Worm (Caenorhabditis elegans) whole organism, midembryonic: Measurements from ENCODE around the gene str-256.

Source experiments
- T22C8.4 ChIP-seq: fragments of 200-800 bp; sonication (Bioruptor generic); IDR thresholded peaks from 2 replicates; pipeline ENCODE4 v1.3.6; 2022; ENCODE audit warnings: missing genetic modification characterization, missing compliant biosample characterization
- cog-1 ChIP-seq: sonication (generic microtip); optimal IDR thresholded peaks from 2 replicates; lab custom pipeline; 2016; ENCODE audit warnings: missing genetic modification characterization, missing compliant biosample characterization
- flt-1 ChIP-seq: fragments of 200-800 bp; sonication (Bioruptor generic); IDR thresholded peaks from 2 replicates; pipeline ENCODE4 v1.3.6; 2022; ENCODE audit warnings: missing genetic modification characterization, missing compliant biosample characterization
- klf-2 ChIP-seq: fragments of 200-800 bp; sonication (Bioruptor generic); conservative IDR thresholded peaks from 2 replicates; pipeline ENCODE4 v1.3.6; 2022; ENCODE audit warnings: missing genetic modification reagents, missing genetic modification characterization, missing compliant biosample characterization
- med-1 ChIP-seq: sonication (generic microtip); optimal IDR thresholded peaks from 2 replicates; lab custom pipeline; 2017; ENCODE audit warnings: missing genetic modification characterization, mild to moderate bottlenecking, missing compliant biosample characterization, antibody characterized with exemption, missing genetic modification reagents; ENCODE audit not compliant: insufficient read depth
- ref-1 ChIP-seq: fragments of 200-800 bp; sonication (Bioruptor generic); conservative IDR thresholded peaks from 2 replicates; pipeline ENCODE4 v1.3.6; 2022; ENCODE audit warnings: missing genetic modification reagents, missing genetic modification characterization, missing compliant biosample characterization
- tab-1 ChIP-seq: fragments of 200-800 bp; sonication (Bioruptor generic); IDR thresholded peaks from 2 replicates; pipeline ENCODE4 v1.3.6; 2022; ENCODE audit warnings: missing genetic modification characterization, missing compliant biosample characterization
- ztf-29 ChIP-seq: fragments of 200-800 bp; sonication (Bioruptor generic); IDR thresholded peaks from 2 replicates; pipeline ENCODE4 v1.3.6; 2022; ENCODE audit warnings: missing genetic modification reagents, missing genetic modification characterization, missing compliant biosample characterization

DNA sequence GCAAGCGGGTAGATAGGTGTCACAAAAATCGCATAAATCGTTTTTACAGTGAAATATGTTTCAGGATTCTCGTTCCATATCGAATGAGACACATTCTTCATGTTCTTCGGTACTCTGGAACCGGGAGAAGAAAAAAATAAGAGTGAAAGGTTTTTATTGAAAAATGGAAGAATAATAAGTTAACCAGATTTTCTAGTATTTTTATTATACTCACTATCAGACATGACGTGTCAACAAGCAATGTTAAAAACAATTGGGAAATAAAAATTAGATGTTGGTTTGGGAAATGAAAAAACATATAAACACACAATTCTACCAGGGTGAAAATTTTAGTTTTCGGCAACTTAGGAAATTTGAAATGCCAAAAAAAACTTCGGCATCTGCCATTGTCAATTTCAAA, 11.3 kb upstream of the str-256 start, which contains the start of gene srh-37:
- TF ChIP-seq T22C8.4 (GFP tag; lab: Robert Waterston, UW) (no peak), flt-1 (GFP tag; lab: Robert Waterston, UW) (no peak), tab-1 (GFP tag; lab: Robert Waterston, UW) (no peak), klf-2 (GFP tag; lab: Robert Waterston, UW) (no peak), med-1 (no peak), ref-1 (GFP tag; lab: Robert Waterston, UW) (no peak), cog-1 (tag; lab: Kevin White, UChicago) (no peak), ztf-29 (GFP tag; lab: Robert Waterston, UW) (no peak)
